Worm (Caenorhabditis elegans): ENCODE data around the gene plc-2.

Gene plc-2

DNA sequence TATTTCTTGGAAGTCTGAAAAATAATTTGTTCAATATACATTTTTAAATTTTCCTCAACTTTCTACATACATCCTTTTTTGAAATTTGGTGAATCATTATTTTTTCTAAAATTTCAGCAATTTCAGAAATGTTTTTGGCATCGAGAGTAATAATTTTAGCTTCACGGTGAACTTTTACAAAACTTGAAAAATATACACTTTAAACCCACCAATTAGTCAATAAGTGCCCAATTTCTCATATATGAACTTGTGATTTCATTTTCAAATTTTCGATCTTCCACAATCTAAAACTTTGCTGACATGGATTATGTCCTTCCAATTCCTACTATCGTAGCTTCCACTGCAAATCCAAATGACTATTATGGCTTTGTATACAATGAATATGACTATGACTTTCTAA lies 31.3 kb downstream of the plc-2 start, which contains the start of gene srw-24:
Gene srw-24, plus strand, starts transcription at position 301 of the 400 bp plus-strand sequence.
- no peak for TF ChIP-seq unc-62 (GFP tag; optimal IDR thresholded peaks at IDR 0.05)

DNA sequence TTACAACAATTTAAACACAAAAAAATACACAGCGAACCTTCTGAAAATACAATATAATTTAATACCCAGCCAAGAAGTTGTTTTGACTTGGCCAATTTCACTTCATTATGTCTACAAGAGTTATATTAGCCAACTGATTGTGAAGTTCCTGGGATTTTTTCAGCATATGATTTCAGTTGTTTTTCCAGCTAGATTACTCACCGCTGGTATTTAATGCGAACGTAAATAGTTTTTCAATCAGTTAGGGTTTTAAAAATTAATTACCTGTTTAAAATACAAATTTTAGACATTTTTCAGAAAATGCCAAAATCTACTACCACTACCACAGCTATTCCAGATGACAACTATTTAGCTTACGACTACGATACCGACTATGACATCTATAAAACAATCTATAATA lies 33.3 kb downstream of the plc-2 start, which contains the start of gene srw-14:
Gene srw-14, plus strand, starts transcription at position 301 of the 400 bp plus-strand sequence.
- TF ChIP-seq unc-62 (GFP tag; optimal IDR thresholded peaks at IDR 0.05) = no peak

DNA sequence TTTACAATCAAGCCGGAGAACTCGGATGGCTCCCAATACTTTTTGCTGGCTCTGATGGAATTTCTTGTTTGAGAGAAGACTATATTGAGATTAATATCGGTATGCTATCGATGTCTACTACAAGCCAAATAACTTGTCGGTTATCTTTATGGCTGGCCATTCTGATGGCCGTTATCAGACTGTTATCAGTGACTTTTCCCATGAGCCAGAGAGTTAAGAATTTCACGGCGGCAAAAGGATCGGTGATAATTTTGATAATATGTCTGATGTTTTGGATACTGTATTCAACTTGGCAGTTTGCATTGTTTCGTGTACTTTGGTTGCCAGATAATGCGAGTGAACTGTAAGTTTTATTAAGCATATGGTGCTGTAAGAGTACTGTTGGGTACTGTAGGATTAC lies 33.8 kb downstream of the plc-2 start:
- TF ChIP-seq unc-62 (GFP tag; optimal IDR thresholded peaks at IDR 0.05) = no peak

DNA sequence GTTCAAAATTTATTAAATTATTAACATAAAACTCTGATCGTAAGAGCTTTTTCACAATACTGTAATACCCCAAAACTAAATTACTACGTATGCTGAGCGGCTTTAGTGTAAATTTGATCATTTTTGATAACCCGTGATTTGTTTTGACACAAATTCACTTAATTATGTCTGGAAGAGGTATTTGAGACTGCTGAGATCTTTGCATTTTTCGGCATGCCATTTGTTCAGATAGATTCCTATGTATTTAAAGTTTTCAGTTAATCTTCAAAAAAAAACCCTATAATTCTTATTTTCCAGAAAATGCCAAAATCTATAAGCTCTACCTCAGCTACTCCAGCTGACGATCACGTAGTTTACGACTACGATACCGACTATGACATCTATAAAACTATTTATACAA lies 37.9 kb downstream of the plc-2 start, which contains the start of gene srw-15:
Gene srw-15, plus strand, starts transcription at position 301 of the 400 bp plus-strand sequence.
- TF ChIP-seq unc-62 (GFP tag; optimal IDR thresholded peaks at IDR 0.05) = no peak

DNA sequence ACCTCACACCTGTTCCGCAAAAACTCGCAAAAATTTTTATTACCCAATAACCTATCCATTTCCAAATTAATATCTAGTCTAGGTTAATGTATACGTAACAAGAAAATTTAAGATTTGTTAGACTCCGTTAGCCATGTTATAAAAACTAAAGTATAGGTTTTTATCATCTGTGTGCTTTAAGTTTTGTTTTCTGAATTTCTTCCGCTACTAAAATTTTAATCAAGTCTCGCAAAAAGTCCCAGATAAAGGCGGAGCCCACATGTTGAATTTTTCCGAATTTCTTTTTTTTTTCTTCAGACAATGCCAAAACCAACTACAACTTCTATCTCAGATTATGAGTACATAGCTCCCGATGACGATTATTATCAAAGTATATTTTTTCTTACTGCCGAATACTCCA lies 39.8 kb downstream of the plc-2 start, which contains the start of gene srw-13:
Gene srw-13, plus strand, starts transcription at position 301 of the 400 bp plus-strand sequence.
- no peak for TF ChIP-seq unc-62 (GFP tag; optimal IDR thresholded peaks at IDR 0.05)

DNA sequence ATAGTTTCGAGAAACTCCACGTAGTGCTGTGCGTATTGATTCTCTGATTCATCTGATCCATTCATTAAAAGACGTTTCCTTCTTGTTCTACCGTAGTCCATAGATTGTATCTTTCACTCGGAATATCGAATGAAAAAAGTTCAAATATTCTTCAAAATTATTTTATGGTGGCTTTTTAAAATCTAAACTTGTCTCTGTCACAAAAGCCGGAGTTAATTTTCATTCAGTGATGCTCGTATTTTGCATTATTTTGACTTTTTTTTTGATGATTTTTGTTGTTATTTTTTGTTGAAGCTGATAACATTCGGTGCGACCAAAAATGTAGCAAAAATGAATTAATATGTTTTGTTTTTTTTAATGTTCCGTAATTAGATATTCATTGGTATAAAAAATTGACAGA lies 43.3 kb downstream of the plc-2 start, which contains the start of gene nhr-164:
Gene nhr-164, minus strand, starts transcription at position 101 of the 400 bp plus-strand sequence.
- no peak for TF ChIP-seq unc-62 (GFP tag; optimal IDR thresholded peaks at IDR 0.05)

DNA sequence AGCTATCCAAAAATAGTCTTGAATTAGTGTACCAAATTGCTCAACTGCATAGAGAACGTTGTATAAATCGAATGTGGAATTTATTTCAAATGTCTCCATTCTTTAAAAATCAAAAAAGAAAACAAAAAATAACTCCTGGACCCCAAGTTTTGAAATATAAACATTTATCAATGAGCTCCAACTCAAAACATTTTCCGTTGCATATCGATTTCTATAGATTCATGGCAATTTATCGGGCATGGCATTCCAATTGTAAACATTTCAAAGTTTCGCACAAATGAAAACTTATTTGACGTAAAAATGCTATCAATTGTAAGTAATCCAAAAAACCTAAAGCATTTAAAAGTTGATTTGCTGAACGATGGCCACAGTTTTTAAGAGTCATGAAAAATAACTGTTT lies 46.2 kb downstream of the plc-2 start, which contains the start of gene srw-12:
Gene srw-12, minus strand, starts transcription at position 101 of the 400 bp plus-strand sequence.
- no peak for TF ChIP-seq unc-62 (GFP tag; optimal IDR thresholded peaks at IDR 0.05)

DNA sequence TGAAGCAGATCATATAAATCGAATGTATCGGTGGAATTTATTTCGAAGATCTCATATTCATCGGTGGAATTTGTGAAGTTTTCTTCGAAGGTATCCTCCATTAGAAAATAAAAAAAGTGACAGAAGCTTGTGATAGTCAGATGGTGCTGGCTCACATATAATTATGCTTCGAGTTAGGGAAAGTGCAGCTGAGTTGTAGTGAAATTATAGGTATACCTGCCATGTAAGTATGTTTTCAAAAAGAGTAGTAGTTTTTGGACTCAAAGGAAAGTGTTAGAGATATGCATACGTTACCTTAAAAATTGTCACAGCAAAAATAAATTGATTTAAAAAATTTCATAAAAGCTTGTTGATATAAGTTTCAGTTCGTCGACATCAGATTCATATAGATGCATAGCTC lies 47.8 kb downstream of the plc-2 start, which contains the start of gene srw-11:
Gene srw-11, minus strand, starts transcription at position 101 of the 400 bp plus-strand sequence.
- no peak for TF ChIP-seq unc-62 (GFP tag; optimal IDR thresholded peaks at IDR 0.05)

DNA sequence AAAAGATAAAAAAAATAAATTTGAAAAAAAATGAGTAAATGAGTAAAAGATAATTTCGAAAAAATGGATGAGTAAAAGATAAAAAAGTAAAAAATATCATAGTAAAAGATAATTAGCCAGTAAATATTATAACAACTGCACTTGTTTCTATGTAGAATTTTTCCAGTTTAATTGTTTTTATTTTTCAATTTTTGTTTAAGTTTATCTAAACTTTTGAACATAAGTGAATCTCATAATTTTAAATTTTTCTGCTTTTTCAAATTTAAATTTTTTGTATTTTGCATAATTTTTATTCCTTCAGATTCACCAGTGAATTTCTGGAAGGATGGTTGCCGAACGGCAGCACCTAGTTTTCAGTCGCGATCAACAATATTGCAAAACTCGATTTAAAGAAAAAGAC lies 48.9 kb downstream of the plc-2 start, which contains the start of gene chil-12:
Gene chil-12, plus strand, starts transcription at position 301 of the 400 bp plus-strand sequence.
- TF ChIP-seq unc-62 (GFP tag; optimal IDR thresholded peaks at IDR 0.05) = no peak

DNA sequence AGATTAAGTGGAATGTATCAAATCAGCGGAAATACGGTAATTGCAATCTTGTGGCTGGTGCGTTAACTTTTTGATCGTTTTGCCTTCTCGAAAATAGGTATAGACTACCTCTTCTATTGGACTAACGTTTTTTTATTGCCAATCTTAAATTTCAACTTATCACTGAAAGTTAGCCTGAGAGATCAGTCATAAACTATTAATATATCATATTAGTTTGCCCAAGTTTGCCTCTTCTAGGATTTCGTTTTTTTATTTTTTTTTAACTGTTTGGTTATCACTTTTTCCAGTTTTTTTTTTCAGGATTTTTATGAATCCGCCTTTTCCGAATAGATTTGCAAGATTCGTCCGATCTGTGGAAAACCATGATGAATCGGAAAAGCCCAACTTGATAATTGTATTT lies 52.1 kb downstream of the plc-2 start, which contains the start of gene kin-30:
Gene kin-30, plus strand, starts transcription at position 301 of the 400 bp plus-strand sequence.
- no peak for TF ChIP-seq unc-62 (GFP tag; optimal IDR thresholded peaks at IDR 0.05)

All from whole organism, dauer.